Comparison of ENCODE assay signal across 4 worm cellular contexts in genomic region chrX:5764739-5765138, ce11.
TF ChIP-seq lines count a peak whose summit lies in the region.

No protein-coding gene starts in this region.

TF ChIP-seq in whole organism, L2 larva, 48 proteins besides CTCF, POLR2A, EP300 and RAD21 (continued from another document):
- TF ChIP-seq lin-13 (GFP tag; optimal IDR thresholded peaks at IDR 0.05; lab: Kevin White, UChicago) (no peak), sem-4 (tag; optimal IDR thresholded peaks at IDR 0.05; lab: Kevin White, UChicago) (no peak), zag-1 (tag; optimal IDR thresholded peaks at IDR 0.05; lab: Kevin White, UChicago) (no peak), crh-2 (tag; optimal IDR thresholded peaks at IDR 0.05; lab: Kevin White, UChicago) (no peak), ceh-82 (tag; optimal IDR thresholded peaks at IDR 0.05; lab: Kevin White, UChicago) (no peak), ZK546.5 (tag; optimal IDR thresholded peaks at IDR 0.05; lab: Kevin White, UChicago) (no peak), nhr-129 (tag; optimal IDR thresholded peaks at IDR 0.05; lab: Kevin White, UChicago) (no peak), elt-3 (tag; optimal IDR thresholded peaks at IDR 0.05; lab: Kevin White, UChicago) (no peak), sma-9 (GFP tag; optimal IDR thresholded peaks at IDR 0.05; lab: Kevin White, UChicago) (no peak), sma-9 (tag; optimal IDR thresholded peaks at IDR 0.05; lab: Kevin White, UChicago) (no peak), unc-39 (tag; optimal IDR thresholded peaks at IDR 0.05; lab: Kevin White, UChicago) (no peak), nhr-10 (tag; optimal IDR thresholded peaks at IDR 0.05; lab: Kevin White, UChicago) (no peak), dmd-4 (tag; optimal IDR thresholded peaks at IDR 0.05; lab: Kevin White, UChicago) (no peak), nhr-12 (tag; optimal IDR thresholded peaks at IDR 0.05; lab: Kevin White, UChicago) (no peak), nhr-23 (tag; optimal IDR thresholded peaks at IDR 0.05; lab: Kevin White, UChicago) (no peak)

TF ChIP-seq in whole organism, L4 larva, 104 proteins besides CTCF, POLR2A, EP300 and RAD21 (continued from another document):
- TF ChIP-seq pha-4 (GFP tag; IDR thresholded peaks at IDR 0.05; lab: Robert Waterston, UW) (no peak), pha-4 (tag; optimal IDR thresholded peaks at IDR 0.05; lab: Kevin White, UChicago) (no peak), dpl-1 (GFP tag; optimal IDR thresholded peaks at IDR 0.05; lab: Kevin White, UChicago) (no peak), mxl-3 (GFP tag; optimal IDR thresholded peaks at IDR 0.05; lab: Kevin White, UChicago) (no peak), Y48G9A.11 (GFP tag; IDR thresholded peaks at IDR 0.05; lab: Robert Waterston, UW) (no peak), saeg-2 (GFP tag; IDR thresholded peaks at IDR 0.05; lab: Robert Waterston, UW) (no peak), nhr-111 (GFP tag; optimal IDR thresholded peaks at IDR 0.05; lab: Kevin White, UChicago) (no peak), aly-2 (tag; optimal IDR thresholded peaks at IDR 0.05; lab: Kevin White, UChicago) (no peak), ZK546.5 (tag; optimal IDR thresholded peaks at IDR 0.05; lab: Kevin White, UChicago) (no peak), unc-130 (GFP tag; optimal IDR thresholded peaks at IDR 0.05; lab: Kevin White, UChicago) (no peak), F44E2.7 (GFP tag; IDR thresholded peaks at IDR 0.05; lab: Robert Waterston, UW) (no peak), rbr-2 (tag; optimal IDR thresholded peaks at IDR 0.05; lab: Kevin White, UChicago) (peak; percentile 14), ces-1 (GFP tag; optimal IDR thresholded peaks at IDR 0.05; lab: Kevin White, UChicago) (no peak), nhr-42 (GFP tag; IDR thresholded peaks at IDR 0.05; lab: Robert Waterston, UW) (no peak), fkh-10 (GFP tag; optimal IDR thresholded peaks at IDR 0.05; lab: Kevin White, UChicago) (no peak), hmg-1.1 (GFP tag; IDR thresholded peaks at IDR 0.05; lab: Robert Waterston, UW) (0 out of 2 replicates have a peak, but pooled peaks have one; percentile 51), dve-1 (tag; optimal IDR thresholded peaks at IDR 0.05; lab: Kevin White, UChicago; ENCODE audit: insufficient read depth) (peak; percentile 8), tra-1 (GFP tag; IDR thresholded peaks at IDR 0.05; lab: Robert Waterston, UW) (no peak), F37D6.2 (tag; optimal IDR thresholded peaks at IDR 0.05; lab: Kevin White, UChicago) (no peak), lim-7 (GFP tag; IDR thresholded peaks at IDR 0.05; lab: Robert Waterston, UW) (no peak)

TF ChIP-seq in whole organism, late embryonic, 69 proteins besides CTCF, POLR2A, EP300 and RAD21 (continued from another document):
- TF ChIP-seq hlh-8 (tag; optimal IDR thresholded peaks at IDR 0.05; lab: Kevin White, UChicago) (no peak), rnt-1 (tag; optimal IDR thresholded peaks at IDR 0.05; lab: Kevin White, UChicago) (no peak), hlh-30 (tag; optimal IDR thresholded peaks at IDR 0.05; lab: Kevin White, UChicago; ENCODE audit: insufficient read depth) (no peak), unc-86 (tag; optimal IDR thresholded peaks at IDR 0.05; lab: Kevin White, UChicago) (no peak), Y22D7AL.16 (tag; optimal IDR thresholded peaks at IDR 0.05; lab: Kevin White, UChicago) (no peak), ceh-34 (tag; optimal IDR thresholded peaks at IDR 0.05; lab: Kevin White, UChicago) (no peak), madf-2 (tag; optimal IDR thresholded peaks at IDR 0.05; lab: Kevin White, UChicago) (no peak), npax-4 (tag; optimal IDR thresholded peaks at IDR 0.05; lab: Kevin White, UChicago) (no peak), ceh-19 (GFP tag; optimal IDR thresholded peaks at IDR 0.05; lab: Kevin White, UChicago) (no peak), T23F11.4 (GFP tag; optimal IDR thresholded peaks at IDR 0.05; lab: Kevin White, UChicago) (no peak), mec-3 (tag; optimal IDR thresholded peaks at IDR 0.05; lab: Kevin White, UChicago; ENCODE audit: borderline replicate concordance) (no peak), nhr-232 (tag; optimal IDR thresholded peaks at IDR 0.05; lab: Kevin White, UChicago) (no peak), K02D7.2 (tag; optimal IDR thresholded peaks at IDR 0.05; lab: Kevin White, UChicago) (no peak), fkh-10 (GFP tag; optimal IDR thresholded peaks at IDR 0.05; lab: Kevin White, UChicago) (no peak), sdc-2 (tag; optimal IDR thresholded peaks at IDR 0.05; lab: Kevin White, UChicago) (peak; percentile 43), hlh-6 (tag; optimal IDR thresholded peaks at IDR 0.05; lab: Kevin White, UChicago) (peak; percentile 29), sox-4 (tag; optimal IDR thresholded peaks at IDR 0.05; lab: Kevin White, UChicago) (peak; percentile 10), pha-2 (tag; optimal IDR thresholded peaks at IDR 0.05; lab: Kevin White, UChicago) (no peak), nfya-1 (tag; optimal IDR thresholded peaks at IDR 0.05; lab: Kevin White, UChicago) (peak; percentile 44), ceh-18 (tag; optimal IDR thresholded peaks at IDR 0.05; lab: Kevin White, UChicago) (peak; percentile 23), ceh-31 (tag; optimal IDR thresholded peaks at IDR 0.05; lab: Kevin White, UChicago) (peak; percentile 42), ztf-16 (tag; optimal IDR thresholded peaks at IDR 0.05; lab: Kevin White, UChicago) (no peak), elt-4 (tag; optimal IDR thresholded peaks at IDR 0.05; lab: Kevin White, UChicago) (no peak), pat-9 (tag; optimal IDR thresholded peaks at IDR 0.05; lab: Kevin White, UChicago) (no peak), ceh-45 (GFP tag; IDR thresholded peaks at IDR 0.05; lab: Robert Waterston, UW) (no peak), ceh-6 (GFP tag; optimal IDR thresholded peaks at IDR 0.05; lab: Kevin White, UChicago) (no peak), fax-1 (tag; optimal IDR thresholded peaks at IDR 0.05; lab: Kevin White, UChicago) (no peak), hlh-13 (GFP tag; optimal IDR thresholded peaks at IDR 0.05; lab: Kevin White, UChicago) (no peak), sox-2 (GFP tag; IDR thresholded peaks at IDR 0.05; lab: Robert Waterston, UW) (no peak), gmeb-2 (tag; optimal IDR thresholded peaks at IDR 0.05; lab: Kevin White, UChicago) (no peak), ceh-14 (tag; optimal IDR thresholded peaks at IDR 0.05; lab: Kevin White, UChicago) (no peak), ets-4 (tag; optimal IDR thresholded peaks at IDR 0.05; lab: Kevin White, UChicago) (no peak), ceh-22 (tag; optimal IDR thresholded peaks at IDR 0.05; lab: Kevin White, UChicago) (no peak), zip-5 (tag; optimal IDR thresholded peaks at IDR 0.05; lab: Kevin White, UChicago) (no peak), ref-2 (tag; optimal IDR thresholded peaks at IDR 0.05; lab: Kevin White, UChicago) (peak; percentile 68), pqm-1 (tag; optimal IDR thresholded peaks at IDR 0.05; lab: Kevin White, UChicago) (no peak), K09A11.1 (tag; optimal IDR thresholded peaks at IDR 0.05; lab: Kevin White, UChicago; ENCODE audit: insufficient read depth) (no peak), hlh-15 (tag; optimal IDR thresholded peaks at IDR 0.05; lab: Kevin White, UChicago) (no peak), C08G9.2 (tag; optimal IDR thresholded peaks at IDR 0.05; lab: Kevin White, UChicago) (no peak), ama-1 (optimal IDR thresholded peaks at IDR 0.05; lab: Kevin White, UChicago) (no peak), ceh-48 (tag; optimal IDR thresholded peaks at IDR 0.05; lab: Kevin White, UChicago) (no peak), pha-4 (tag; optimal IDR thresholded peaks at IDR 0.05; lab: Kevin White, UChicago) (no peak), unc-3 (GFP tag; conservative IDR thresholded peaks at IDR 0.05; lab: Robert Waterston, UW) (no peak), unc-3 (tag; optimal IDR thresholded peaks at IDR 0.05; lab: Kevin White, UChicago) (no peak), lin-11 (tag; optimal IDR thresholded peaks at IDR 0.05; lab: Kevin White, UChicago) (no peak), fkh-6 (tag; optimal IDR thresholded peaks at IDR 0.05; lab: Kevin White, UChicago) (no peak), syd-9 (tag; optimal IDR thresholded peaks at IDR 0.05; lab: Kevin White, UChicago) (no peak), ttx-3 (tag; optimal IDR thresholded peaks at IDR 0.05; lab: Kevin White, UChicago) (no peak), pag-3 (tag; optimal IDR thresholded peaks at IDR 0.05; lab: Kevin White, UChicago; ENCODE audit: borderline replicate concordance) (no peak), unc-55 (GFP tag; optimal IDR thresholded peaks at IDR 0.05; lab: Kevin White, UChicago) (no peak), F13H6.1 (tag; optimal IDR thresholded peaks at IDR 0.05; lab: Kevin White, UChicago) (no peak), ceh-24 (tag; optimal IDR thresholded peaks at IDR 0.05; lab: Kevin White, UChicago) (no peak), ceh-9 (tag; optimal IDR thresholded peaks at IDR 0.05; lab: Kevin White, UChicago) (no peak)
TF ChIP-seq in whole organism, late embryonic: peak in this region for 9.

TF ChIP-seq in whole organism, mixed stage, embryonic, 35 proteins besides CTCF, POLR2A, EP300 and RAD21 (continued from another document):
- no peak for TF ChIP-seq ceh-43 (GFP tag; optimal IDR thresholded peaks at IDR 0.05; lab: Kevin White, UChicago)
- no peak for TF ChIP-seq bed-3 (GFP tag; optimal IDR thresholded peaks at IDR 0.05; lab: Kevin White, UChicago)
- peak; percentile 11 for TF ChIP-seq M03D4.4 (tag; optimal IDR thresholded peaks at IDR 0.05; lab: Kevin White, UChicago)
- no peak for TF ChIP-seq nhr-76 (tag; optimal IDR thresholded peaks at IDR 0.05; lab: Kevin White, UChicago)
- TF ChIP-seq flh-1 (GFP tag; optimal IDR thresholded peaks at IDR 0.05; lab: Kevin White, UChicago), result no peak
- TF ChIP-seq nhr-237 (tag; optimal IDR thresholded peaks at IDR 0.05; lab: Kevin White, UChicago), result no peak
- no peak for TF ChIP-seq sem-2 (GFP tag; optimal IDR thresholded peaks at IDR 0.05; lab: Kevin White, UChicago)
- no peak for TF ChIP-seq ham-2 (GFP tag; optimal IDR thresholded peaks at IDR 0.05; lab: Kevin White, UChicago)
- TF ChIP-seq snpc-4 (tag; optimal IDR thresholded peaks at IDR 0.05; lab: Kevin White, UChicago), result no peak
- no peak for TF ChIP-seq nhr-2 (tag; optimal IDR thresholded peaks at IDR 0.05; lab: Kevin White, UChicago)
- peak; percentile 32 for TF ChIP-seq lin-13 (tag; optimal IDR thresholded peaks at IDR 0.05; lab: Kevin White, UChicago)
- no peak for TF ChIP-seq pha-4 (tag; optimal IDR thresholded peaks at IDR 0.05; lab: Kevin White, UChicago)
- TF ChIP-seq zip-8 (tag; optimal IDR thresholded peaks at IDR 0.05; lab: Kevin White, UChicago), result no peak
- TF ChIP-seq elt-3 (tag; optimal IDR thresholded peaks at IDR 0.05; lab: Kevin White, UChicago), result no peak
- peak; percentile 32 for TF ChIP-seq ces-1 (GFP tag; optimal IDR thresholded peaks at IDR 0.05; lab: Kevin White, UChicago)
- TF ChIP-seq mep-1 (tag; optimal IDR thresholded peaks at IDR 0.05; lab: Kevin White, UChicago), result peak; percentile 20
- no peak for TF ChIP-seq cnd-1 (tag; optimal IDR thresholded peaks at IDR 0.05; lab: Kevin White, UChicago)
- no peak for TF ChIP-seq tbx-8 (GFP tag; optimal IDR thresholded peaks at IDR 0.05; lab: Kevin White, UChicago)
